Worm (Caenorhabditis elegans) whole organism, L4 larva: ENCODE measurements around the gene emc-6.

Experiments
- F26F4.8 ChIP-seq: fragments of 200-800 bp; sonication (Bioruptor generic); conservative IDR thresholded peaks from 2 replicates; pipeline ENCODE4 v1.3.6; 2022; ENCODE audit warnings: missing genetic modification characterization, missing compliant biosample characterization
- F37D6.2 ChIP-seq: sonication (generic microtip); optimal IDR thresholded peaks from 2 replicates; lab custom pipeline; 2016; ENCODE audit warnings: mild to moderate bottlenecking, missing genetic modification characterization, missing compliant biosample characterization
- T26A8.4 ChIP-seq: fragments of 200-800 bp; sonication (Bioruptor generic); IDR thresholded peaks from 2 replicates; pipeline ENCODE4 v1.3.6; 2022; ENCODE audit warnings: missing genetic modification characterization, missing compliant biosample characterization
- Y105C5A.15 ChIP-seq: fragments of 200-800 bp; sonication (Bioruptor generic); IDR thresholded peaks from 2 replicates; pipeline ENCODE4 v1.3.6; 2022; ENCODE audit warnings: missing genetic modification characterization, missing compliant biosample characterization
- ZK337.2 ChIP-seq: fragments of 200-800 bp; sonication (Bioruptor generic); IDR thresholded peaks from 2 replicates; pipeline ENCODE4 v1.3.6; 2022; ENCODE audit warnings: missing genetic modification reagents, missing genetic modification characterization, missing compliant biosample characterization
- aha-1 ChIP-seq: fragments of 150-350 bp; peaks from one replicate; lab custom pipeline; 2014; ENCODE audit warnings: missing biosample characterization, missing genetic modification characterization
- ama-1 ChIP-seq: fragments of 150-350 bp; optimal IDR thresholded peaks from 2 replicates; lab custom pipeline; 2014; ENCODE audit warnings: inconsistent platforms, mixed read lengths
- attf-4 ChIP-seq: sonication (generic microtip); optimal IDR thresholded peaks from 3 replicates; lab custom pipeline; 2017; ENCODE audit warnings: missing biosample characterization, missing genetic modification characterization
- cey-2 ChIP-seq: sonication (generic microtip); optimal IDR thresholded peaks from 3 replicates; lab custom pipeline; 2017; ENCODE audit warnings: missing genetic modification characterization, mild to moderate bottlenecking, missing compliant biosample characterization, antibody characterized with exemption, borderline replicate concordance; ENCODE audit not compliant: insufficient read depth
- daf-16 ChIP-seq, 3 experiments: sonication (generic microtip); optimal IDR thresholded peaks; 2 replicates each; lab custom pipeline; 2016 to 2017; ENCODE audit warnings: missing genetic modification characterization in 3 of 3, missing genetic modification reagents in 3 of 3, mild to moderate bottlenecking in 2 of 3, missing compliant biosample characterization in 2 of 3, missing biosample characterization in 1 of 3, moderate library complexity in 1 of 3
- daf-19 ChIP-seq: fragments of 200-800 bp; sonication (Bioruptor generic); conservative IDR thresholded peaks from 2 replicates; pipeline ENCODE4 v1.3.6; 2022; ENCODE audit warnings: missing genetic modification characterization, missing compliant biosample characterization
- dmd-8 ChIP-seq: fragments of 200-800 bp; sonication (Bioruptor generic); IDR thresholded peaks from 2 replicates; pipeline ENCODE4 v1.3.6; 2022; ENCODE audit warnings: missing genetic modification characterization, missing compliant biosample characterization
- dmd-9 ChIP-seq: fragments of 200-800 bp; sonication (Bioruptor generic); IDR thresholded peaks from 2 replicates; pipeline ENCODE4 v1.3.6; 2022; ENCODE audit warnings: missing genetic modification reagents, missing genetic modification characterization, missing compliant biosample characterization
- dve-1 ChIP-seq: sonication (generic microtip); optimal IDR thresholded peaks from 2 replicates; lab custom pipeline; 2017; ENCODE audit warnings: antibody characterized with exemption, mild to moderate bottlenecking, missing genetic modification characterization, missing compliant biosample characterization; ENCODE audit not compliant: insufficient read depth
- fkh-10 ChIP-seq: fragments of 150-350 bp; optimal IDR thresholded peaks from 2 replicates; lab custom pipeline; 2014; ENCODE audit warnings: missing biosample characterization, missing genetic modification reagents, missing genetic modification characterization
- fos-1 ChIP-seq: fragments of 150-350 bp; optimal IDR thresholded peaks from 2 replicates; lab custom pipeline; 2014; ENCODE audit warnings: missing biosample characterization, missing genetic modification characterization
- hlh-11 ChIP-seq: fragments of 200-800 bp; sonication (Bioruptor generic); optimal IDR thresholded peaks from 2 replicates; lab custom pipeline; 2018; ENCODE audit warnings: mild to moderate bottlenecking, missing genetic modification characterization, missing compliant biosample characterization
- hlh-30 ChIP-seq: sonication (generic microtip); optimal IDR thresholded peaks from 2 replicates; lab custom pipeline; 2017; ENCODE audit warnings: antibody characterized with exemption, mild to moderate bottlenecking, missing genetic modification characterization, missing compliant biosample characterization; ENCODE audit not compliant: insufficient read depth
- hmg-1.1 ChIP-seq: fragments of 200-800 bp; sonication (Bioruptor generic); IDR thresholded peaks from 2 replicates; pipeline ENCODE4 v1.3.6; 2022; ENCODE audit warnings: missing genetic modification reagents, missing genetic modification characterization, missing compliant biosample characterization
- lin-15B ChIP-seq: fragments of 150-350 bp; sonication (generic microtip); optimal IDR thresholded peaks from 3 replicates; lab custom pipeline; 2014; ENCODE audit warnings: missing biosample characterization, missing genetic modification characterization
- lin-38 ChIP-seq: fragments of 200-800 bp; sonication (Bioruptor generic); IDR thresholded peaks from 2 replicates; pipeline ENCODE4 v1.3.6; 2022; ENCODE audit warnings: missing genetic modification reagents, missing genetic modification characterization, missing compliant biosample characterization
- mdt-29 ChIP-seq: fragments of 200-800 bp; sonication (Bioruptor generic); IDR thresholded peaks from 2 replicates; pipeline ENCODE4 v1.3.6; 2022; ENCODE audit warnings: missing genetic modification reagents, missing genetic modification characterization, missing compliant biosample characterization
- mes-2 ChIP-seq: sonication (generic microtip); optimal IDR thresholded peaks from 2 replicates; lab custom pipeline; 2016; ENCODE audit warnings: missing genotype, mild to moderate bottlenecking, missing genetic modification characterization, missing compliant biosample characterization; ENCODE audit not compliant: poor library complexity, severe bottlenecking
- mxl-3 ChIP-seq: fragments of 200-800 bp; sonication (Bioruptor generic); optimal IDR thresholded peaks from 2 replicates; lab custom pipeline; 2018; ENCODE audit warnings: mild to moderate bottlenecking, missing genetic modification characterization, missing compliant biosample characterization
- nhr-102 ChIP-seq: sonication (generic microtip); optimal IDR thresholded peaks from 2 replicates; lab custom pipeline; 2016; ENCODE audit warnings: mild to moderate bottlenecking, missing genetic modification characterization, moderate library complexity, missing compliant biosample characterization
- nhr-111 ChIP-seq: fragments of 200-800 bp; sonication (Bioruptor generic); optimal IDR thresholded peaks from 2 replicates; lab custom pipeline; 2018; ENCODE audit warnings: mild to moderate bottlenecking, missing genetic modification characterization, missing compliant biosample characterization
- nhr-237 ChIP-seq: sonication (generic microtip); optimal IDR thresholded peaks from 2 replicates; lab custom pipeline; 2017; ENCODE audit warnings: missing biosample characterization, missing genetic modification characterization
- nhr-28 ChIP-seq: fragments of 150-350 bp; optimal IDR thresholded peaks from 2 replicates; lab custom pipeline; 2014; ENCODE audit warnings: missing biosample characterization, missing genetic modification characterization
- nhr-48 ChIP-seq: sonication (generic microtip); optimal IDR thresholded peaks from 2 replicates; lab custom pipeline; 2016; ENCODE audit warnings: mild to moderate bottlenecking, missing genetic modification characterization, missing compliant biosample characterization
- nhr-6 ChIP-seq: fragments of 150-350 bp; optimal IDR thresholded peaks from 2 replicates; lab custom pipeline; 2014; ENCODE audit warnings: missing biosample characterization, missing genetic modification characterization
- nhr-76 ChIP-seq: fragments of 150-350 bp; optimal IDR thresholded peaks from 2 replicates; lab custom pipeline; 2014; ENCODE audit warnings: missing biosample characterization, missing genetic modification characterization
- nhr-77 ChIP-seq: fragments of 150-350 bp; optimal IDR thresholded peaks from 2 replicates; lab custom pipeline; 2014; ENCODE audit warnings: missing biosample characterization, missing genetic modification characterization
- pha-4 ChIP-seq, 2 experiments: fragments of 150-350 bp in 1 of 2; fragments of 200-800 bp in 1 of 2; sonication (Bioruptor generic) in 1 of 2; IDR thresholded peaks in 1 of 2; optimal IDR thresholded peaks in 1 of 2; 2 replicates each; pipeline versions ENCODE4 v1.3.6 to Lab custom; 2014 to 2022; ENCODE audit warnings: missing genetic modification characterization in 2 of 2, missing genetic modification reagents in 2 of 2, missing biosample characterization in 1 of 2, missing compliant biosample characterization in 1 of 2
- php-3 ChIP-seq: fragments of 200-800 bp; sonication (Bioruptor generic); IDR thresholded peaks from 2 replicates; pipeline ENCODE4 v1.3.6; 2022; ENCODE audit warnings: missing genetic modification reagents, missing genetic modification characterization, missing compliant biosample characterization
- pqm-1 ChIP-seq: sonication (generic microtip); optimal IDR thresholded peaks from 2 replicates; lab custom pipeline; 2017; ENCODE audit warnings: missing biosample characterization, missing genetic modification characterization
- rbr-2 ChIP-seq: sonication (generic microtip); optimal IDR thresholded peaks from 2 replicates; lab custom pipeline; 2016; ENCODE audit warnings: missing genotype, missing genetic modification characterization, missing compliant biosample characterization
- unc-130 ChIP-seq: sonication (generic microtip); optimal IDR thresholded peaks from 2 replicates; lab custom pipeline; 2016; ENCODE audit warnings: missing genetic modification reagents, missing genetic modification characterization, missing compliant biosample characterization
- unc-39 ChIP-seq: sonication (generic microtip); optimal IDR thresholded peaks from 2 replicates; lab custom pipeline; 2017; ENCODE audit warnings: missing biosample characterization, missing genetic modification characterization
- unc-62 ChIP-seq, 3 experiments: fragments of 150-350 bp in 1 of 3; sonication (generic microtip); optimal IDR thresholded peaks in 2 of 3; peaks in 1 of 3; 1 replicate in 1 of 3; 2 replicates in 2 of 3; lab custom pipeline; 2014 to 2017; ENCODE audit warnings: missing biosample characterization in 3 of 3, missing genetic modification characterization in 3 of 3, missing genetic modification reagents in 3 of 3, missing genotype in 1 of 3
- zfp-2 ChIP-seq: sonication (generic microtip); optimal IDR thresholded peaks from 2 replicates; lab custom pipeline; 2016; ENCODE audit warnings: mild to moderate bottlenecking, missing genetic modification characterization, missing compliant biosample characterization
- zip-11 ChIP-seq: fragments of 200-800 bp; sonication (Bioruptor generic); IDR thresholded peaks from 2 replicates; pipeline ENCODE4 v1.3.6; 2022; ENCODE audit warnings: missing genetic modification characterization, missing compliant biosample characterization
- zip-2 ChIP-seq: fragments of 150-350 bp; optimal IDR thresholded peaks from 2 replicates; lab custom pipeline; 2014; ENCODE audit warnings: missing biosample characterization, missing genetic modification characterization
- ztf-7 ChIP-seq: fragments of 150-350 bp; optimal IDR thresholded peaks from 2 replicates; lab custom pipeline; 2014; ENCODE audit warnings: missing biosample characterization, missing genetic modification characterization

emc-6 gene

DNA sequence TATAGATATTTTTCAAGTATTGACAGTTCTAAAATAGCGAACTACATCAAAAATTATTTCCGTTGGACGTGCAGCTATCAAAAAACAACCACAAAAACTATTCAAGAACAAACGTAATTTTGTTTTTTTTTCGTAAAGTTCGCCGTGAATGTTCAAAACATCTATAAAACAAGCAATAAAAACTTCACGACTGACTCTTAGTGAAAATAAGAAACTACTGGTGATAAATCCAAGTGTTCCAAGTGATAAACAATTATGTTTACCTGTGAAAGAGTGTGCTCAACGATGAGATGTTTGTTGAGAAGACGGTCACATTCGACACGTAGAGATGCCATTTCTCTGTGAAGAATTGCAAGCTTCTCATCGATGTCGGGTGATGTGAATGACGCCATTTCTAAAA, 13.3 kb upstream of the emc-6 start, which contains the start of gene C50F7.6:
Gene C50F7.6, minus strand, starts transcription at position 394 of the 400 bp plus-strand sequence.
- TF ChIP-seq dmd-9 (GFP tag; lab: Robert Waterston, UW) (no peak), daf-16 (GFP tag; optimal IDR thresholded peaks at IDR 0.05; lab: Kevin White, UChicago) (peak in 1 of 2 experiments; percentile 78), daf-16 (tag; optimal IDR thresholded peaks at IDR 0.05; lab: Kevin White, UChicago) (no peak)

DNA sequence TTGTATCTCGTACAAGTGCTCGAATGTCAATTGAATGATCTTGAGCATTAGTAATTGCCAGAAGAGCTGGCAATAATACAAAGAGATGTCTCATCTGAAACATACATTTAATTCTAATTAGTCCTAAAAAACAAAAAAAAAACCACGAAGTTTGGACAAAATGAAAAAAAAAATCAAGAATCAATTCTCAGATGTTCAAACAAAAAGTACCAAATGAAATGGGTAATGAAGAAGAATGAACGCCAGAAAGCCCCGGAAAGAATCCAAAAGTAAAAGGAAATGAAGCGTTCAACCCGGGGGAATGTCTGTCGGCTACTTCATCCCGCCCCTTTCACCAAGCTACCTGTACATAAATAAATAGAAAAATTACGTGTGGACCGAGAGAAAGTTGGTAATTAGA, 8.4 kb upstream of the emc-6 start, which contains the start of gene F33D4.6:
Gene F33D4.6, minus strand, starts transcription at position 101 of the 400 bp plus-strand sequence.
- no peak for TF ChIP-seq nhr-6
- no peak for TF ChIP-seq hmg-1.1 (GFP tag; lab: Robert Waterston, UW)
- no peak for TF ChIP-seq nhr-237 (tag; lab: Kevin White, UChicago)
- TF ChIP-seq fkh-10 = no peak
- TF ChIP-seq zfp-2 (tag; lab: Kevin White, UChicago) = no peak
- no peak for TF ChIP-seq ZK337.2
- TF ChIP-seq ztf-7 = no peak
- no peak for TF ChIP-seq ama-1
- TF ChIP-seq unc-130 = no peak

DNA sequence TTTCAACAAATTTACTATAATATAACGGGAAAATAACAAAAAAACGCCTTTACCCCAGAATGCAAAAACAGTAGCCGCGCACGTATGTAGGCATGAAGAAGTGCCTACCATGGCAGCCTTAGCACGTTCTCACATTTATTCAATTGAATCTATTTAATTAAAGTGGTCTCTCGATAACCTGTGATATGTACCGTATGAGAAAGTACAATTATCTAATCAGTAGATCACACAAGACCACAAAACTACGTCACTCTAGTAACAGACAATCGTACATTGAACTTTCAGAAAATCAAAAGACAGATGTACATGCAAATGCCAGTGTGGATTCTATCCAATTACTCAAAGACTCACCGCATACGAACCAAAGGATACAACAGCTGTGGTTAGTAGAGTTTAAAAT, 2.7 kb upstream of the emc-6 start:
- TF ChIP-seq mes-2 (tag; lab: Kevin White, UChicago) = no peak
- peak; percentile 93 for TF ChIP-seq aha-1
- no peak for TF ChIP-seq ZK337.2
- peak; percentile 3 for TF ChIP-seq nhr-28 (tag; lab: Kevin White, UChicago)
- TF ChIP-seq zip-2 (tag; lab: Kevin White, UChicago) = no peak
- no peak for TF ChIP-seq zip-11 (GFP tag; lab: Robert Waterston, UW)
- TF ChIP-seq nhr-76 (tag; lab: Kevin White, UChicago) = no peak
- TF ChIP-seq F37D6.2 (tag; lab: Kevin White, UChicago) = no peak
- no peak for TF ChIP-seq cey-2 (tag; lab: Kevin White, UChicago)
- peak; percentile 3 for TF ChIP-seq pqm-1
- no peak for TF ChIP-seq fos-1 (tag; lab: Kevin White, UChicago)
- TF ChIP-seq unc-130 = no peak
- no peak for TF ChIP-seq php-3
- no peak for TF ChIP-seq daf-16 (GFP tag; optimal IDR thresholded peaks at IDR 0.05; lab: Kevin White, UChicago)
- TF ChIP-seq daf-16 (tag; optimal IDR thresholded peaks at IDR 0.05; lab: Kevin White, UChicago) = peak; percentile 13
- TF ChIP-seq F26F4.8 (GFP tag; lab: Robert Waterston, UW) = no peak
- TF ChIP-seq hlh-11 (tag; lab: Kevin White, UChicago) = peak; percentile 6
- TF ChIP-seq dve-1 (tag; lab: Kevin White, UChicago) = peak; percentile 39
- no peak for TF ChIP-seq unc-62 (GFP tag; optimal IDR thresholded peaks at IDR 0.05 in 1 of 2; lab: Kevin White, UChicago)
- TF ChIP-seq unc-62 (tag; optimal IDR thresholded peaks at IDR 0.05; lab: Kevin White, UChicago) = no peak
- TF ChIP-seq nhr-102 = no peak
- TF ChIP-seq, all 104 proteins: peak for 6

DNA sequence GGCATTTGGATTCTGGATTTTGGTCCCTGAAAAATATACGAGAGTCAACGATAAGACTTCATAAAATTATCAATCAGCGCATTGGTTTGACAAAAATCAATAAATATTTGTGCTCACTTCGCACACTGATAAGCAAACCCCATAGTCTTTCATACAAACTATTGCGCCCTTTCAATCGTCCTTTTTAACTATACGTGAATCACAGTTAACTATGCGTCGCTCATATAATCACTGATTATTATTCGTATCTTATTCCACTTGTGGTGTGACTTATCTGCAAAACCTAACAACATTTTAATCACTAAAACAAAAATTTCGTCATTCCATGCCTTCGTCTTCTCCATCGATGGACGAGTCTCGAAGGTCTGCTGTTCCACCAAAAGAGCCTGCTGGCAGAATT, 1.3 kb upstream of the emc-6 start, which contains the start of gene nhr-8:
Gene nhr-8, plus strand, starts transcription at position 160 of the 400 bp plus-strand sequence.
- TF ChIP-seq daf-19 (GFP tag; lab: Robert Waterston, UW) (no peak), T26A8.4 (no peak), nhr-6 (peak; percentile 16), dmd-8 (GFP tag; lab: Robert Waterston, UW) (no peak), lin-15B (no peak), lin-38 (GFP tag; lab: Robert Waterston, UW) (peak; percentile 50), ztf-7 (peak; percentile 2), rbr-2 (no peak), Y105C5A.15 (no peak), mdt-29 (no peak), nhr-77 (peak; percentile 63), zip-11 (GFP tag; lab: Robert Waterston, UW) (no peak), nhr-102 (peak; percentile 40), pqm-1 (peak; percentile 97), unc-39 (tag; lab: Kevin White, UChicago) (no peak), pha-4 (GFP tag; IDR thresholded peaks at IDR 0.05; lab: Robert Waterston, UW) (no peak), pha-4 (tag; optimal IDR thresholded peaks at IDR 0.05; lab: Kevin White, UChicago) (no peak), dve-1 (tag; lab: Kevin White, UChicago) (peak; percentile 92), nhr-111 (GFP tag; lab: Kevin White, UChicago) (no peak), hlh-11 (tag; lab: Kevin White, UChicago) (peak; percentile 87), mxl-3 (GFP tag; lab: Kevin White, UChicago) (peak; percentile 26), hmg-1.1 (GFP tag; lab: Robert Waterston, UW) (no peak), daf-16 (GFP tag; optimal IDR thresholded peaks at IDR 0.05; lab: Kevin White, UChicago) (no peak), daf-16 (tag; optimal IDR thresholded peaks at IDR 0.05; lab: Kevin White, UChicago) (peak; percentile 80), attf-4 (tag; lab: Kevin White, UChicago) (no peak), nhr-48 (tag; lab: Kevin White, UChicago) (peak; percentile 15), hlh-30 (tag; lab: Kevin White, UChicago) (peak; percentile 23)
